Fruit fly (Drosophila melanogaster) whole organism, embryonic: Measurements from ENCODE around the gene CG13021.

ENCODE experiments used
- Bdp1 ChIP-seq: fragments of 200-800 bp; sonication (Bioruptor generic); optimal IDR thresholded peaks from 3 replicates; lab custom pipeline; 2016; ENCODE audit warnings: missing biosample characterization, missing genetic modification characterization
- CG10565 ChIP-seq: fragments of 200-800 bp; sonication (Bioruptor generic); optimal IDR thresholded peaks from 3 replicates; lab custom pipeline; 2016; ENCODE audit warnings: missing biosample characterization, mild to moderate bottlenecking, missing genetic modification characterization
- CG10979 ChIP-seq: fragments of 200-800 bp; sonication (Bioruptor generic); optimal IDR thresholded peaks from 2 replicates; lab custom pipeline; 2018; ENCODE audit warnings: missing biosample characterization, mild to moderate bottlenecking, missing genetic modification characterization, moderate library complexity
- CG11085 ChIP-seq: fragments of 200-800 bp; sonication (Bioruptor generic); IDR thresholded peaks from 2 replicates; pipeline ENCODE4 v1.3.6; 2022; ENCODE audit warnings: missing biosample characterization, missing genetic modification characterization
- CG11504 ChIP-seq: fragments of 200-800 bp; sonication (Bioruptor generic); optimal IDR thresholded peaks from 3 replicates; lab custom pipeline; 2019; ENCODE audit warnings: missing biosample characterization, mild to moderate bottlenecking, missing genetic modification characterization, moderate library complexity
- CG1233 ChIP-seq: fragments of 200-800 bp; sonication (Bioruptor generic); optimal IDR thresholded peaks from 4 replicates; lab custom pipeline; 2018; ENCODE audit warnings: missing biosample characterization, mild to moderate bottlenecking, missing genetic modification characterization
- CG12659 ChIP-seq: fragments of 200-800 bp; sonication (Bioruptor generic); optimal IDR thresholded peaks from 3 replicates; lab custom pipeline; 2017; ENCODE audit warnings: mild to moderate bottlenecking, missing biosample characterization, missing genetic modification reagents, missing genetic modification characterization
- CG12942 ChIP-seq: fragments of 200-800 bp; sonication (Bioruptor generic); optimal IDR thresholded peaks from 3 replicates; lab custom pipeline; 2016; ENCODE audit warnings: missing biosample characterization, missing genetic modification characterization
- CG13894 ChIP-seq: fragments of 200-800 bp; sonication (Bioruptor generic); optimal IDR thresholded peaks from 3 replicates; lab custom pipeline; 2018; ENCODE audit warnings: missing biosample characterization, mild to moderate bottlenecking, missing genetic modification characterization, moderate library complexity
- CG14965 ChIP-seq: fragments of 200-800 bp; sonication (Bioruptor generic); optimal IDR thresholded peaks from 2 replicates; lab custom pipeline; 2016; ENCODE audit warnings: missing biosample characterization, missing genetic modification characterization, borderline replicate concordance
- CG1529 ChIP-seq: fragments of 200-800 bp; sonication (Bioruptor generic); optimal IDR thresholded peaks from 3 replicates; lab custom pipeline; 2018; ENCODE audit warnings: missing biosample characterization, missing genetic modification characterization
- CG18619 ChIP-seq: fragments of 200-800 bp; sonication (Bioruptor generic); optimal IDR thresholded peaks from 3 replicates; lab custom pipeline; 2017; ENCODE audit warnings: missing biosample characterization, mild to moderate bottlenecking, missing genetic modification characterization
- CG2889 ChIP-seq: fragments of 200-800 bp; sonication (Bioruptor generic); IDR thresholded peaks from 3 replicates; pipeline ENCODE4 v1.3.6; 2022; ENCODE audit warnings: missing biosample characterization, missing genetic modification characterization
- CG34224 ChIP-seq: fragments of 200-800 bp; sonication (Bioruptor generic); IDR thresholded peaks from 3 replicates; pipeline ENCODE4 v1.3.6; 2022; ENCODE audit warnings: missing biosample characterization, missing genetic modification characterization; ENCODE audit not compliant: partially characterized antibody
- CG34376 ChIP-seq: fragments of 200-800 bp; sonication (Bioruptor generic); optimal IDR thresholded peaks from 2 replicates; lab custom pipeline; 2018; ENCODE audit warnings: missing biosample characterization, mild to moderate bottlenecking, missing genetic modification characterization
- CG4617 ChIP-seq: fragments of 200-800 bp; sonication (Bioruptor generic); optimal IDR thresholded peaks from 3 replicates; lab custom pipeline; 2016; ENCODE audit warnings: missing biosample characterization, missing genetic modification characterization, borderline replicate concordance
- CG8478 ChIP-seq: fragments of >200 bp; optimal IDR thresholded peaks from 2 replicates; lab custom pipeline; 2018
- CHES-1-like ChIP-seq: fragments of 200-800 bp; sonication (Bioruptor generic); optimal IDR thresholded peaks from 2 replicates; lab custom pipeline; 2016; ENCODE audit warnings: missing biosample characterization, missing genetic modification characterization
- Dip2 ChIP-seq: fragments of 200-800 bp; sonication (Bioruptor generic); IDR thresholded peaks from 2 replicates; pipeline ENCODE4 v1.3.6; 2022; ENCODE audit warnings: missing biosample characterization, missing genetic modification characterization
- Dll ChIP-seq: fragments of 200-800 bp; sonication (Bioruptor generic); IDR thresholded peaks from 4 replicates; pipeline ENCODE4 v1.3.6; 2022; ENCODE audit warnings: missing biosample characterization, missing genetic modification characterization; ENCODE audit not compliant: partially characterized antibody
- E2f2 ChIP-seq: fragments of 200-800 bp; sonication (Bioruptor generic); IDR thresholded peaks from 2 replicates; pipeline ENCODE4 v1.3.6; 2022; ENCODE audit warnings: missing biosample characterization, missing genetic modification characterization
- H15 ChIP-seq: fragments of 200-800 bp; sonication (Bioruptor generic); IDR thresholded peaks from 3 replicates; pipeline ENCODE4 v1.3.6; 2022; ENCODE audit warnings: missing biosample characterization, missing genetic modification characterization
- Hr39 ChIP-seq: fragments of >200 bp; optimal IDR thresholded peaks from 2 replicates; lab custom pipeline; 2017
- Oli ChIP-seq: fragments of 200-800 bp; sonication (Bioruptor generic); optimal IDR thresholded peaks from 2 replicates; lab custom pipeline; 2018; ENCODE audit warnings: missing biosample characterization, mild to moderate bottlenecking, missing genetic modification characterization, moderate library complexity
- PHDP ChIP-seq: fragments of 200-800 bp; sonication (Bioruptor generic); optimal IDR thresholded peaks from 3 replicates; lab custom pipeline; 2018; ENCODE audit warnings: missing biosample characterization, mild to moderate bottlenecking, missing genetic modification characterization, moderate library complexity
- Sox100B ChIP-seq: fragments of 200-800 bp; sonication (Bioruptor generic); optimal IDR thresholded peaks from 3 replicates; lab custom pipeline; 2018; ENCODE audit warnings: missing biosample characterization, mild to moderate bottlenecking, missing genetic modification characterization
- Spps ChIP-seq: fragments of 200-800 bp; sonication (Bioruptor generic); optimal IDR thresholded peaks from 2 replicates; lab custom pipeline; 2018; ENCODE audit warnings: missing biosample characterization, mild to moderate bottlenecking, missing genetic modification characterization
- Xrp1 ChIP-seq: fragments of 200-800 bp; sonication (Bioruptor generic); IDR thresholded peaks from 2 replicates; pipeline ENCODE4 v1.3.6; 2022; ENCODE audit warnings: missing biosample characterization, missing genetic modification characterization
- al ChIP-seq: fragments of 200-800 bp; sonication (Bioruptor generic); IDR thresholded peaks from 2 replicates; pipeline ENCODE4 v1.3.6; 2022; ENCODE audit warnings: missing biosample characterization, missing genetic modification characterization
- ara ChIP-seq: fragments of 200-800 bp; sonication (Bioruptor generic); IDR thresholded peaks from 2 replicates; pipeline ENCODE4 v1.3.6; 2022; ENCODE audit warnings: missing biosample characterization, missing genetic modification characterization
- ase ChIP-seq: fragments of 200-800 bp; sonication (Bioruptor generic); IDR thresholded peaks from 3 replicates; pipeline ENCODE4 v1.3.6; 2022; ENCODE audit warnings: missing biosample characterization, missing genetic modification characterization
- ato ChIP-seq: fragments of 200-800 bp; sonication (Bioruptor generic); IDR thresholded peaks from 2 replicates; pipeline ENCODE4 v1.3.6; 2022; ENCODE audit warnings: missing biosample characterization, missing genetic modification characterization; ENCODE audit not compliant: partially characterized antibody
- az2 ChIP-seq: fragments of 200-800 bp; sonication (Bioruptor generic); optimal IDR thresholded peaks from 3 replicates; lab custom pipeline; 2016; ENCODE audit warnings: missing biosample characterization, missing genetic modification characterization
- bigmax ChIP-seq: fragments of 200-800 bp; sonication (Bioruptor generic); optimal IDR thresholded peaks from 2 replicates; lab custom pipeline; 2018; ENCODE audit warnings: missing biosample characterization, mild to moderate bottlenecking, missing genetic modification characterization
- cad ChIP-seq: fragments of >200 bp; optimal IDR thresholded peaks from 2 replicates; lab custom pipeline; 2017; ENCODE audit warnings: missing biosample characterization, missing genetic modification characterization
- fd102C ChIP-seq: fragments of 200-800 bp; sonication (Bioruptor generic); optimal IDR thresholded peaks from 2 replicates; lab custom pipeline; 2018; ENCODE audit warnings: missing biosample characterization, mild to moderate bottlenecking, missing genetic modification characterization, moderate library complexity
- fd96Cb ChIP-seq: fragments of 200-800 bp; sonication (Bioruptor generic); optimal IDR thresholded peaks from 2 replicates; lab custom pipeline; 2018; ENCODE audit warnings: missing biosample characterization, mild to moderate bottlenecking, missing genetic modification characterization, moderate library complexity
- gcm ChIP-seq: fragments of 200-800 bp; sonication (Bioruptor generic); optimal IDR thresholded peaks from 2 replicates; lab custom pipeline; 2019; ENCODE audit warnings: missing biosample characterization, mild to moderate bottlenecking, missing genetic modification characterization, moderate library complexity
- klu ChIP-seq: fragments of 200-800 bp; sonication (Bioruptor generic); IDR thresholded peaks from 2 replicates; pipeline ENCODE4 v1.3.6; 2022; ENCODE audit warnings: missing biosample characterization, missing genetic modification characterization
- lmd ChIP-seq: fragments of 200-800 bp; sonication (Bioruptor generic); IDR thresholded peaks from 2 replicates; pipeline ENCODE4 v1.3.6; 2022; ENCODE audit warnings: missing biosample characterization, missing genetic modification characterization
- luna ChIP-seq: fragments of 200-800 bp; sonication (Bioruptor generic); optimal IDR thresholded peaks from 2 replicates; lab custom pipeline; 2016; ENCODE audit warnings: missing biosample characterization, missing genetic modification characterization
- nmo ChIP-seq: fragments of 200-800 bp; sonication (Bioruptor generic); optimal IDR thresholded peaks from 2 replicates; lab custom pipeline; 2018; ENCODE audit warnings: missing biosample characterization, mild to moderate bottlenecking, missing genetic modification characterization, moderate library complexity
- peb ChIP-seq: fragments of 200-800 bp; sonication (Bioruptor generic); IDR thresholded peaks from 2 replicates; pipeline ENCODE4 v1.3.6; 2022; ENCODE audit warnings: missing biosample characterization, missing genetic modification characterization
- so ChIP-seq: fragments of 200-800 bp; sonication (Bioruptor generic); IDR thresholded peaks from 3 replicates; pipeline ENCODE4 v1.3.6; 2022; ENCODE audit warnings: missing biosample characterization, missing genetic modification characterization
- sqz ChIP-seq: fragments of 200-800 bp; sonication (Bioruptor generic); optimal IDR thresholded peaks from 3 replicates; lab custom pipeline; 2018; ENCODE audit warnings: missing biosample characterization, mild to moderate bottlenecking, missing genetic modification characterization
- stc ChIP-seq: fragments of 200-800 bp; sonication (Bioruptor generic); IDR thresholded peaks from 2 replicates; pipeline ENCODE4 v1.3.6; 2022; ENCODE audit warnings: missing biosample characterization, missing genetic modification characterization
- tgo ChIP-seq: fragments of 200-800 bp; sonication (Bioruptor generic); IDR thresholded peaks from 3 replicates; pipeline ENCODE4 v1.3.6; 2022; ENCODE audit warnings: missing biosample characterization, missing genetic modification characterization
- tll ChIP-seq, 2 experiments: fragments of 200-800 bp in 1 of 2; fragments of >200 bp in 1 of 2; sonication (Bioruptor generic) in 1 of 2; optimal IDR thresholded peaks; 2 replicates each; lab custom pipeline; 2017 to 2019; ENCODE audit warnings: missing biosample characterization in 2 of 2, missing genetic modification characterization in 2 of 2, mild to moderate bottlenecking in 1 of 2, moderate library complexity in 1 of 2
- trh ChIP-seq: fragments of 200-800 bp; sonication (Bioruptor generic); optimal IDR thresholded peaks from 2 replicates; lab custom pipeline; 2016; ENCODE audit warnings: missing biosample characterization, missing genetic modification characterization
- twi ChIP-seq: fragments of 200-800 bp; optimal IDR thresholded peaks from 2 replicates; lab custom pipeline; 2019; ENCODE audit warnings: missing biosample characterization, mild to moderate bottlenecking, missing genetic modification characterization, moderate library complexity

The CG13021 gene

dm6 chrX:3481034-3481433, 33.1 kb upstream of the CG13021 start (continued):
- TF ChIP-seq CG1529 (GFP tag; lab: Kevin White, UChicago) (no peak), bigmax (no peak), gcm (GFP tag; lab: Kevin White, UChicago) (no peak), CG12659 (no peak), stc (GFP tag; lab: Robert Waterston, UW) (no peak), Spps (tag; lab: Kevin White, UChicago) (no peak), Dip2 (GFP tag; lab: Robert Waterston, UW) (peak; percentile 82), CG10979 (tag; lab: Kevin White, UChicago) (peak; percentile 99), lmd (no peak), CG2889 (GFP tag; lab: Robert Waterston, UW) (no peak), Sox100B (GFP tag; lab: Kevin White, UChicago) (peak; percentile 7), PHDP (no peak), twi (tag; lab: Kevin White, UChicago) (no peak), CG34376 (GFP tag; lab: Kevin White, UChicago) (no peak), ara (no peak), CG18619 (GFP tag; lab: Kevin White, UChicago) (no peak), CG10565 (GFP tag; lab: Kevin White, UChicago) (no peak), sqz (GFP tag; lab: Kevin White, UChicago) (no peak), az2 (GFP tag; lab: Kevin White, UChicago) (no peak), cad (no peak), ato (no peak), klu (GFP tag; lab: Robert Waterston, UW) (no peak), Xrp1 (GFP tag; lab: Robert Waterston, UW) (no peak), CG34224 (GFP tag; lab: Robert Waterston, UW) (no peak), nmo (GFP tag; lab: Kevin White, UChicago) (no peak), CG11504 (tag; lab: Kevin White, UChicago) (no peak), CG14965 (no peak)

dm6 chrX:3482119-3483014, 31.7 kb upstream of the CG13021 start, which contains the start of the genes CG10804 and CG10802:
TSS of gene CG10804 (minus strand) at chrX:3482322.
TSS of gene CG10802 (plus strand) at chrX:3482965.
- TF ChIP-seq CG1233 (GFP tag; lab: Kevin White, UChicago) (peak; percentile 40), E2f2 (peak; percentile 71), Xrp1 (GFP tag; lab: Robert Waterston, UW) (peak; percentile 93), tgo (GFP tag; lab: Robert Waterston, UW) (peak; percentile 90), CG11085 (GFP tag; lab: Robert Waterston, UW) (peak; percentile 83), CG8478 (lab: Kevin White, UChicago) (no peak), luna (GFP tag; lab: Kevin White, UChicago) (peak; percentile 40), H15 (GFP tag; lab: Robert Waterston, UW) (peak; percentile 84), CG13894 (tag; lab: Kevin White, UChicago) (no peak), Bdp1 (GFP tag; lab: Kevin White, UChicago) (peak; percentile 71), tll (GFP tag; optimal IDR thresholded peaks at IDR 0.05; lab: Kevin White, UChicago) (peak in 1 of 2 experiments; percentile 42), CG12942 (GFP tag; lab: Kevin White, UChicago) (peak; percentile 70), so (peak; percentile 74), nmo (GFP tag; lab: Kevin White, UChicago) (peak; percentile 84), fd102C (GFP tag; lab: Kevin White, UChicago) (no peak), ase (GFP tag; lab: Robert Waterston, UW) (peak; percentile 85; the same call in 2 of the 3 replicates), fd96Cb (tag; lab: Kevin White, UChicago) (peak; percentile 60), trh (GFP tag; lab: Kevin White, UChicago) (no peak), Dll (GFP tag; lab: Robert Waterston, UW) (peak; percentile 81), al (GFP tag; lab: Robert Waterston, UW) (peak; percentile 85), CG4617 (peak; percentile 53), Oli (tag; lab: Kevin White, UChicago) (peak; percentile 52), Hr39 (no peak), peb (peak; percentile 72; the same call in 1 of the 2 replicates), CHES-1-like (peak; percentile 74)
